Fruit fly (Drosophila melanogaster): ENCODE measurements around the gene porin.
A peak's percentile ranks its signal among the peaks of the same experiment; 100 is the strongest.

porin gene

dm6 chr2L:10850320-10850990 lies at the start of gene porin (continued):
- TF ChIP-seq bigmax (GFP tag; optimal IDR thresholded peaks at IDR 0.05) = peak; percentile 98
- no peak for TF ChIP-seq unpg (GFP tag; optimal IDR thresholded peaks at IDR 0.05)
- no peak for TF ChIP-seq bcd (GFP tag; optimal IDR thresholded peaks at IDR 0.05)
- TF ChIP-seq CG17186 (GFP tag; optimal IDR thresholded peaks at IDR 0.05) = peak; percentile 16
- no peak for TF ChIP-seq otp (GFP tag; IDR thresholded peaks at IDR 0.05)
- no peak for TF ChIP-seq CG12744 (GFP tag; optimal IDR thresholded peaks at IDR 0.05)
- no peak for TF ChIP-seq toy (GFP tag; IDR thresholded peaks at IDR 0.05)
- TF ChIP-seq sqz (GFP tag; optimal IDR thresholded peaks at IDR 0.05) = no peak
- TF ChIP-seq CG8388 (GFP tag; optimal IDR thresholded peaks at IDR 0.05) = no peak
- TF ChIP-seq dimm (GFP tag; IDR thresholded peaks at IDR 0.05) = no peak
- no peak for TF ChIP-seq CG30431 (GFP tag; optimal IDR thresholded peaks at IDR 0.05)
- TF ChIP-seq sna (GFP tag; IDR thresholded peaks at IDR 0.05; ENCODE audit: partially characterized antibody) = no peak
- TF ChIP-seq CG14050 (GFP tag; IDR thresholded peaks at IDR 0.05) = no peak
- no peak for TF ChIP-seq Bteb2 (GFP tag; optimal IDR thresholded peaks at IDR 0.05)
- TF ChIP-seq CG17385 (GFP tag; optimal IDR thresholded peaks at IDR 0.05) = peak; percentile 77
- TF ChIP-seq cg (GFP tag; optimal IDR thresholded peaks at IDR 0.05) = peak; percentile 85
- TF ChIP-seq CoRest (tag; optimal IDR thresholded peaks at IDR 0.05) = peak; percentile 66
- no peak for TF ChIP-seq tap (tag; optimal IDR thresholded peaks at IDR 0.05)
- TF ChIP-seq CG10979 (tag; optimal IDR thresholded peaks at IDR 0.05) = peak; percentile 9
- TF ChIP-seq Med (GFP tag) = peak; percentile 86
- peak; percentile 15 for TF ChIP-seq Meics (GFP tag; optimal IDR thresholded peaks at IDR 0.05)
- TF ChIP-seq Nf-YA (GFP tag; IDR thresholded peaks at IDR 0.05) = no peak
- TF ChIP-seq CG14860 (GFP tag; IDR thresholded peaks at IDR 0.05; ENCODE audit: partially characterized antibody) = no peak
- TF ChIP-seq CG7357 (GFP tag; IDR thresholded peaks at IDR 0.05) = no peak
- TF ChIP-seq disco-r (GFP tag; optimal IDR thresholded peaks at IDR 0.05) = no peak
- TF ChIP-seq mld (GFP tag; IDR thresholded peaks at IDR 0.05; ENCODE audit: partially characterized antibody) = no peak; the same call in 2 of the 3 replicates
- no peak for TF ChIP-seq CG1832 (GFP tag; optimal IDR thresholded peaks at IDR 0.05)
- TF ChIP-seq maf-S (GFP tag; optimal IDR thresholded peaks at IDR 0.05) = no peak
- no peak for TF ChIP-seq D19B (GFP tag; optimal IDR thresholded peaks at IDR 0.05)
- peak; percentile 53 for TF ChIP-seq zen (tag; optimal IDR thresholded peaks at IDR 0.05)
- TF ChIP-seq caup (GFP tag; optimal IDR thresholded peaks at IDR 0.05; ENCODE audit: severe bottlenecking) = no peak
- no peak for TF ChIP-seq CG11398 (GFP tag; optimal IDR thresholded peaks at IDR 0.05)
- no peak for TF ChIP-seq CG4328 (GFP tag; optimal IDR thresholded peaks at IDR 0.05)
- no peak for TF ChIP-seq HLH3B (GFP tag; IDR thresholded peaks at IDR 0.05)
- peak; percentile 38 for TF ChIP-seq CG11504 (tag; optimal IDR thresholded peaks at IDR 0.05)
- peak; percentile 38 for TF ChIP-seq Fer1 (GFP tag; optimal IDR thresholded peaks at IDR 0.05)
- no peak for TF ChIP-seq CG9876 (GFP tag; optimal IDR thresholded peaks at IDR 0.05)
- TF ChIP-seq gt (GFP tag; IDR thresholded peaks at IDR 0.05) = no peak
- peak; percentile 11 for TF ChIP-seq CHES-1-like (GFP tag; optimal IDR thresholded peaks at IDR 0.05)
- TF ChIP-seq Nf-YB (GFP tag; optimal IDR thresholded peaks at IDR 0.05) = peak; percentile 9
- TF ChIP-seq CG11695 (GFP tag; IDR thresholded peaks at IDR 0.05) = 0 out of 3 replicates have a peak, but pooled peaks have one; percentile 9
- TF ChIP-seq gcm (GFP tag; optimal IDR thresholded peaks at IDR 0.05) = no peak
- TF ChIP-seq CG11093 (GFP tag; IDR thresholded peaks at IDR 0.05) = no peak
- TF ChIP-seq CG7963 (GFP tag; IDR thresholded peaks at IDR 0.05; ENCODE audit: partially characterized antibody) = no peak
- TF ChIP-seq nom (GFP tag; optimal IDR thresholded peaks at IDR 0.05) = peak; percentile 38
- TF ChIP-seq Eip74EF (GFP tag; optimal IDR thresholded peaks at IDR 0.05) = no peak
- TF ChIP-seq CG32532 (GFP tag; IDR thresholded peaks at IDR 0.05) = no peak
- no peak for TF ChIP-seq CG17912 (GFP tag; optimal IDR thresholded peaks at IDR 0.05)
- no peak for TF ChIP-seq esg (GFP tag; conservative IDR thresholded peaks at IDR 0.05)

Measured in whole organism, embryonic.